Worm (Caenorhabditis elegans): ENCODE results near the gene npr-31.

- no peak for TF ChIP-seq blmp-1 (tag; optimal IDR thresholded peaks at IDR 0.05)
- TF ChIP-seq nhr-237 (tag; optimal IDR thresholded peaks at IDR 0.05): no peak
- TF ChIP-seq lin-32 (GFP tag; optimal IDR thresholded peaks at IDR 0.05): no peak
Measured at ce11 chrII:7174843-7175242, 30.4 kb downstream of the npr-31 start, which contains the start of gene glc-4.
